Worm (Caenorhabditis elegans) whole organism, L4 larva: ENCODE measurements around the gene twk-13.

Experiments
- F49E8.2 ChIP-seq: sonication (generic microtip); optimal IDR thresholded peaks from 2 replicates; lab custom pipeline; 2016; ENCODE audit warnings: missing compliant biosample characterization, mild to moderate bottlenecking, missing genetic modification characterization, borderline replicate concordance
- T26A8.4 ChIP-seq: fragments of 200-800 bp; sonication (Bioruptor generic); IDR thresholded peaks from 2 replicates; pipeline ENCODE4 v1.3.6; 2022; ENCODE audit warnings: missing genetic modification characterization, missing compliant biosample characterization
- Y75B8A.6 ChIP-seq: fragments of 200-800 bp; sonication (Bioruptor generic); IDR thresholded peaks from 2 replicates; pipeline ENCODE4 v1.3.6; 2022; ENCODE audit warnings: missing genetic modification reagents, missing genetic modification characterization, missing compliant biosample characterization
- ceh-82 ChIP-seq: sonication (generic microtip); optimal IDR thresholded peaks from 2 replicates; lab custom pipeline; 2017; ENCODE audit warnings: missing biosample characterization, missing genetic modification characterization
- dmd-6 ChIP-seq: fragments of 200-800 bp; sonication (Bioruptor generic); IDR thresholded peaks from 2 replicates; pipeline ENCODE4 v1.3.6; 2022; ENCODE audit warnings: missing genetic modification reagents, missing genetic modification characterization, missing compliant biosample characterization
- egl-27 ChIP-seq: sonication (generic microtip); optimal IDR thresholded peaks from 3 replicates; lab custom pipeline; 2017; ENCODE audit warnings: missing biosample characterization, missing genetic modification reagents, missing genetic modification characterization
- gei-8 ChIP-seq: fragments of 200-800 bp; sonication (Bioruptor generic); optimal IDR thresholded peaks from 2 replicates; lab custom pipeline; 2018; ENCODE audit warnings: mild to moderate bottlenecking, missing genetic modification characterization, missing compliant biosample characterization
- hlh-11 ChIP-seq: fragments of 200-800 bp; sonication (Bioruptor generic); optimal IDR thresholded peaks from 2 replicates; lab custom pipeline; 2018; ENCODE audit warnings: mild to moderate bottlenecking, missing genetic modification characterization, missing compliant biosample characterization
- lin-39 ChIP-seq: fragments of 150-350 bp; optimal IDR thresholded peaks from 2 replicates; lab custom pipeline; 2014; ENCODE audit warnings: missing biosample characterization, missing genetic modification reagents, missing genetic modification characterization
- lsy-2 ChIP-seq, 2 experiments: fragments of 150-350 bp in 1 of 2; sonication (generic microtip) in 1 of 2; optimal IDR thresholded peaks; 2 replicates each; lab custom pipeline; 2014 to 2017; ENCODE audit warnings: missing biosample characterization in 2 of 2, missing genetic modification characterization in 2 of 2
- mdt-29 ChIP-seq: fragments of 200-800 bp; sonication (Bioruptor generic); IDR thresholded peaks from 2 replicates; pipeline ENCODE4 v1.3.6; 2022; ENCODE audit warnings: missing genetic modification reagents, missing genetic modification characterization, missing compliant biosample characterization
- sdz-12 ChIP-seq: fragments of 200-800 bp; sonication (Bioruptor generic); optimal IDR thresholded peaks from 2 replicates; lab custom pipeline; 2018; ENCODE audit warnings: mild to moderate bottlenecking, missing genetic modification characterization, missing compliant biosample characterization

DNA sequence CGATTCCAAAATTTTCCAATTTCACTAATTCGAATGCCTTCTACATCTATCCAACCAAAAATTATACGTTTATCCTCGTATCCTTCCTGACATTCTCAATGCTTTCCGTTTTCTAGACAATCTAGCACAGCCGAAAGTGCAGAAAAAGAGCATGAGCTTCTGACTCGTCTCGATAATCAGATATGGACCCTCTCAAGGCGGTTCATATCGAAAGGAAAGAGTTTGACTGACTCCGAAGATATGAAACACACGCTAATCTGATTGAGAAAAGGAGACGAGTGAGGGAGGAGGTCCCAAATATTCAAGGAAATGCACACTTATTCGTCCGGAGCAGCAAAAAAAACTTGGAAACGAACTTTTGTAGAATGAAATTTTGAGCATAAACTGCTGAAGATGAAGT lies 8.6 kb downstream of the twk-13 start:
- TF ChIP-seq lin-39 (no peak), T26A8.4 (no peak), gei-8 (GFP tag; lab: Kevin White, UChicago) (no peak), lsy-2 (tag; optimal IDR thresholded peaks at IDR 0.05; lab: Kevin White, UChicago) (no peak), sdz-12 (GFP tag; lab: Kevin White, UChicago) (no peak), hlh-11 (no peak), dmd-6 (GFP tag; lab: Robert Waterston, UW) (no peak), F49E8.2 (tag; lab: Kevin White, UChicago) (no peak), egl-27 (tag; lab: Kevin White, UChicago) (no peak), mdt-29 (GFP tag; lab: Robert Waterston, UW) (no peak), Y75B8A.6 (no peak), ceh-82 (tag; lab: Kevin White, UChicago) (no peak)
